4 worm cellular contexts compared by ENCODE assay signal in the genomic region with DNA sequence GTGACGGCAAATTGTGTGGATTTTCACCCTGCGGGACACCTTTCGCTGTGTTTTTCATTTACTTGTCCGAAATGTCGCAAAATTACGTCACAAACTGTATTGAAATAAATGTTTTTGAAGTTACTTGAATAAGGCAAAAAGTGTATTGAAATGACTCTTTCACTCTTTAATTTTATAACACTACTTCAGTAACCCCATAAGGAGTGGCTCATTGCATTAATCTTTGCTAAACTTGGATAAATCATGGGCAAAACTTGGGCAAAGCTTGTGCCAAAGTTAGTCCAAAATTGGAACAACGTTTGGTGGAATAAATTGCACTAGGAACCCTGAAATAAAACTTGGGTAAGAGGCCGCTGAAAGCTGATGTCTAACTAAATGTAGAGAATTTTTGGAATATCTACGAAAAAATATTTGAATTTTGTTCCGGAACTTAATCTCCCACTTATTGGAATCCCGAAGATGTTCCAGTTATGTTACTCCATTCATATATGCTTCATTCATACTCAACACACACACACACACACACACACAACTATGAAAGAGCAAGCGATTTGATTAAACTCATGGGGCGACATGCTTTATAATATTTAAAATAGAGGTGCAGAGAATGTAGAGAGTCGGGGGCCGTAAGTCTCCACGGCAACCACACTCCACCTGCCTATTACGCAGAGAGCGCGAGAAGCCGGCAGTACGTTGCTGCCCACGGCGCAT.
A peak's percentile ranks its signal among the peaks of the same experiment; 100 is the strongest.
TF ChIP-seq lines count a peak whose summit lies in the region.

A gene (plus strand): TSS at position 661 of the 711 bp plus-strand sequence.

TF ChIP-seq in whole organism, L1 larva, 84 proteins besides CTCF, POLR2A, EP300 and RAD21:
- no peak for TF ChIP-seq zip-4 (GFP tag; optimal IDR thresholded peaks at IDR 0.05; lab: Kevin White, UChicago)
- TF ChIP-seq efl-1 (optimal IDR thresholded peaks at IDR 0.05; lab: Kevin White, UChicago): no peak
- peak in 1 of 2 experiments; percentile 90 for TF ChIP-seq efl-1 (GFP tag; optimal IDR thresholded peaks at IDR 0.05 in 1 of 2; lab: Kevin White, UChicago)
- TF ChIP-seq ces-1 (GFP tag; optimal IDR thresholded peaks at IDR 0.05; lab: Kevin White, UChicago): no peak
- no peak for TF ChIP-seq fkh-4 (tag; optimal IDR thresholded peaks at IDR 0.05; lab: Kevin White, UChicago; ENCODE audit: borderline replicate concordance)
- no peak for TF ChIP-seq lir-3 (tag; optimal IDR thresholded peaks at IDR 0.05; lab: Kevin White, UChicago; ENCODE audit: poor library complexity)
- TF ChIP-seq fkh-8 (tag; optimal IDR thresholded peaks at IDR 0.05; lab: Kevin White, UChicago): peak; percentile 63
- no peak for TF ChIP-seq isw-1 (GFP tag; IDR thresholded peaks at IDR 0.05; lab: Robert Waterston, UW)
- peak; percentile 25 for TF ChIP-seq skn-1 (tag; optimal IDR thresholded peaks at IDR 0.05; lab: Kevin White, UChicago)

TF ChIP-seq in whole organism, L2 larva, 48 proteins besides CTCF, POLR2A, EP300 and RAD21:
- TF ChIP-seq nhr-237 (tag; optimal IDR thresholded peaks at IDR 0.05; lab: Kevin White, UChicago) (no peak), sma-3 (GFP tag; optimal IDR thresholded peaks at IDR 0.05; lab: Kevin White, UChicago) (no peak), fos-1 (tag; optimal IDR thresholded peaks at IDR 0.05; lab: Kevin White, UChicago) (no peak), lin-11 (tag; optimal IDR thresholded peaks at IDR 0.05; lab: Kevin White, UChicago) (peak; percentile 6), blmp-1 (tag; optimal IDR thresholded peaks at IDR 0.05; lab: Kevin White, UChicago; ENCODE audit: insufficient read depth) (no peak)

TF ChIP-seq in whole organism, L4 larva, 104 proteins besides CTCF, POLR2A, EP300 and RAD21:
- TF ChIP-seq R02D3.7 (tag; optimal IDR thresholded peaks at IDR 0.05; lab: Kevin White, UChicago) (no peak), aha-1 (tag; lab: Kevin White, UChicago) (peak; percentile 29)

TF ChIP-seq in whole organism, late embryonic, 69 proteins besides CTCF, POLR2A, EP300 and RAD21:
- no peak for TF ChIP-seq pha-2 (tag; optimal IDR thresholded peaks at IDR 0.05; lab: Kevin White, UChicago)
- no peak for TF ChIP-seq ama-1 (optimal IDR thresholded peaks at IDR 0.05; lab: Kevin White, UChicago)
- peak; percentile 17 for TF ChIP-seq ceh-14 (tag; optimal IDR thresholded peaks at IDR 0.05; lab: Kevin White, UChicago)
- TF ChIP-seq sdc-2 (tag; optimal IDR thresholded peaks at IDR 0.05; lab: Kevin White, UChicago): no peak
- TF ChIP-seq ceh-31 (tag; optimal IDR thresholded peaks at IDR 0.05; lab: Kevin White, UChicago): no peak
